Worm (Caenorhabditis elegans): ENCODE measurements around the gene prdh-1.

The prdh-1 gene

DNA sequence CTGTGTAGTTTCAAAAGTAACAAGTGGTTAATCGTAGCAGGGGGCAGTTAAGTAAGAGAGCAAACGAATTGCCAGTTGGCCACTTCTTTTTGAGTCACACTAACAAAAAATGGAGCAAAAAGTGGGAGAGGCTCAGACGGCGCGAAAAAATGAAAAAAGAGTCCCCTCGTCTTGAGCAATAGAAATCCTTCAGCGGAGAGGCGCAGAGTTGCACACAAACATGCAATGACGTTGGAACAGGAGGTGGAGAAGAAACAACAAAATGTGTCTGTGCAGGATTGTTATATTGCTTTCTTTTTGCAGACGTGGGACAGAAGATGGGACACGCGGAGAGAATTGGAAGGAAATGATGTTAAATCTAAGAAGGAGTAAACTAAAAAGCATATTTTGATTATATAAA is 1.3 kb upstream of the prdh-1 start (continued):
- TF ChIP-seq sup-37 (GFP tag; optimal IDR thresholded peaks at IDR 0.05) (no peak), unc-62 (GFP tag; optimal IDR thresholded peaks at IDR 0.05) (no peak), nhr-71 (tag; optimal IDR thresholded peaks at IDR 0.05) (peak; percentile 74), ama-1 (optimal IDR thresholded peaks at IDR 0.05) (no peak), ets-5 (GFP tag; IDR thresholded peaks at IDR 0.05) (no peak), nhr-19 (GFP tag; conservative IDR thresholded peaks at IDR 0.05) (0 out of 2 replicates have a peak, but pooled peaks have one; percentile 30), blmp-1 (tag; optimal IDR thresholded peaks at IDR 0.05) (no peak), dpl-1 (GFP tag; optimal IDR thresholded peaks at IDR 0.05) (peak in 1 of 3 experiments; percentile 32), unc-86 (tag; optimal IDR thresholded peaks at IDR 0.05) (no peak), hlh-17 (GFP tag; optimal IDR thresholded peaks at IDR 0.05; ENCODE audit: borderline replicate concordance) (no peak), lin-35 (GFP tag; optimal IDR thresholded peaks at IDR 0.05) (peak in 1 of 2 experiments; percentile 38), nhr-11 (tag; optimal IDR thresholded peaks at IDR 0.05) (no peak), lsy-2 (tag; optimal IDR thresholded peaks at IDR 0.05) (peak; percentile 56 to 80), egl-13 (tag; optimal IDR thresholded peaks at IDR 0.05) (no peak), nhr-90 (tag; optimal IDR thresholded peaks at IDR 0.05; ENCODE audit: poor library complexity) (no peak), ceh-88 (GFP tag; IDR thresholded peaks at IDR 0.05) (no peak), mef-2 (tag; optimal IDR thresholded peaks at IDR 0.05) (no peak), lin-13 (GFP tag; optimal IDR thresholded peaks at IDR 0.05) (no peak), elt-2 (tag; optimal IDR thresholded peaks at IDR 0.05) (no peak), fkh-10 (GFP tag; optimal IDR thresholded peaks at IDR 0.05) (peak; percentile 7), C16A3.4 (tag; optimal IDR thresholded peaks at IDR 0.05) (no peak), tbx-2 (tag; optimal IDR thresholded peaks at IDR 0.05) (peak; percentile 33), rnt-1 (tag; optimal IDR thresholded peaks at IDR 0.05) (peak; percentile 71), ceh-63 (GFP tag; optimal IDR thresholded peaks at IDR 0.05) (no peak), mab-9 (GFP tag; IDR thresholded peaks at IDR 0.05) (no peak), hlh-4 (tag; optimal IDR thresholded peaks at IDR 0.05) (no peak), nhr-77 (tag; optimal IDR thresholded peaks at IDR 0.05) (no peak), ztf-11 (tag; optimal IDR thresholded peaks at IDR 0.05) (no peak), dsc-1 (tag; optimal IDR thresholded peaks at IDR 0.05) (peak; percentile 23), sox-4 (tag; optimal IDR thresholded peaks at IDR 0.05) (no peak), efl-3 (GFP tag; optimal IDR thresholded peaks at IDR 0.05) (no peak), ceh-8 (GFP tag; optimal IDR thresholded peaks at IDR 0.05) (no peak), swsn-7 (tag; optimal IDR thresholded peaks at IDR 0.05) (peak; percentile 48), nhr-20 (tag; optimal IDR thresholded peaks at IDR 0.05) (peak; percentile 16), ceh-82 (tag; optimal IDR thresholded peaks at IDR 0.05) (peak in 2 of 3 experiments; percentile 19 to 86), elt-3 (tag; optimal IDR thresholded peaks at IDR 0.05) (no peak), nhr-47 (tag; optimal IDR thresholded peaks at IDR 0.05) (peak; percentile 50)

DNA sequence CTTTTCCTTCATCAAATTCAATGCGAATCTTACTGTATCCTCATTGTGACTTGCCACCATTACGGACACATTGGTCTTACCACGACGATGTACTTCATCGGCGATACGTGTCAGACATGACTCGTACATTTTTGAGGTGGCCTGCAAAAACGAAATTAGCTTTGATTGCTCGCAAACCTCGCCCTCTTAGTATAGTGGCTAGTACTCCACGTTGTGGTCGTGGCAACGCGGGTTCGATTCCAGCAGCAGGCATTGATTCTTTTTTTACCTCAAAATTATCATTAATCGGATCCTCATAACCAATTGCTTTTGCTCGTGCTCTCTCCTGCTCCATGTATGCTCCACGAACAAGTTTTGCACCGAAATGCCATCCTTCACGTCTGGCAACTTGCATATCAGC is 6.3 kb downstream of the prdh-1 start:
- TF ChIP-seq Y116A8C.19 (tag; optimal IDR thresholded peaks at IDR 0.05; ENCODE audit: borderline replicate concordance) = no peak
- no peak for TF ChIP-seq hlh-4 (tag; optimal IDR thresholded peaks at IDR 0.05)
- TF ChIP-seq ceh-8 (GFP tag; optimal IDR thresholded peaks at IDR 0.05) = no peak

DNA sequence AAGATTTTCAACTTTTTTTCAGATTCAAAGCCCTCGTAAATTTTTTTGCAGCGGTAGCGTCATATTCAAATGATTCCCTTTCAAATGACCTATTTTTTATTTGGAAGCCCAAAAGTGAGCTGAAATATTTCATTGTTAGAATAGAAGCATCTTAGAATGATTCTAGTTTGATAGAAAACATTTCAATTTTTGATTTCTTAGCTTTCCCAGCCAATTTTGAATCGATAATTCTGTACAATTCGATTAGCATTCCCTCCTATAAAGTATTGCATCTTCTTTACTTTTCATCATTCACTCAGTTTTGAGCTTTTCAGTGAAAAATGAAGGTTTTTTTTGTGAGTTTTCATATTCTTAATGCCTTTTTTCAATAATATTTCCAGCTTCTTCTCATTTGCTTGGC is 9.7 kb downstream of the prdh-1 start, which contains the start of gene B0513.90:
Gene B0513.90, plus strand, starts transcription at position 301 of the 400 bp plus-strand sequence.
- TF ChIP-seq grh-1 (GFP tag; IDR thresholded peaks at IDR 0.05) (no peak), nhr-237 (tag; optimal IDR thresholded peaks at IDR 0.05) (no peak), ces-1 (GFP tag; optimal IDR thresholded peaks at IDR 0.05) (no peak), C34B4.2 (tag; optimal IDR thresholded peaks at IDR 0.05) (no peak), swsn-7 (tag; optimal IDR thresholded peaks at IDR 0.05) (no peak), hlh-17 (GFP tag; optimal IDR thresholded peaks at IDR 0.05; ENCODE audit: borderline replicate concordance) (no peak), efl-1 (optimal IDR thresholded peaks at IDR 0.05) (no peak), efl-1 (GFP tag; optimal IDR thresholded peaks at IDR 0.05 in 1 of 2) (peak in 1 of 2 experiments; percentile 12)
